Fruit fly (Drosophila melanogaster) whole organism, pupa: ENCODE data around the gene tna.

Experiments
- CG10348 ChIP-seq: fragments of 200-800 bp; sonication (Bioruptor generic); IDR thresholded peaks from 2 replicates; pipeline ENCODE4 v1.3.6; 2022; ENCODE audit warnings: missing biosample characterization, missing genetic modification characterization
- CG12605 ChIP-seq: fragments of 200-800 bp; sonication (Bioruptor generic); IDR thresholded peaks from 2 replicates; pipeline ENCODE4 v1.3.6; 2022; ENCODE audit warnings: missing biosample characterization, missing genetic modification characterization
- CG13204 ChIP-seq: fragments of 200-800 bp; sonication (Bioruptor generic); optimal IDR thresholded peaks from 2 replicates; lab custom pipeline; 2018; ENCODE audit warnings: missing biosample characterization, mild to moderate bottlenecking, missing genetic modification characterization, moderate library complexity
- CG14655 ChIP-seq: fragments of 200-800 bp; sonication (Bioruptor generic); optimal IDR thresholded peaks from 3 replicates; lab custom pipeline; 2017; ENCODE audit warnings: mild to moderate bottlenecking, missing biosample characterization, missing genetic modification reagents, missing genetic modification characterization
- CG15710 ChIP-seq: fragments of 200-800 bp; sonication (Bioruptor generic); optimal IDR thresholded peaks from 2 replicates; lab custom pipeline; 2018; ENCODE audit warnings: missing biosample characterization, mild to moderate bottlenecking, missing genetic modification characterization, moderate library complexity
- CG17806 ChIP-seq: fragments of 200-800 bp; sonication (Bioruptor generic); optimal IDR thresholded peaks from 2 replicates; lab custom pipeline; 2018; ENCODE audit warnings: missing biosample characterization, mild to moderate bottlenecking, missing genetic modification characterization, moderate library complexity
- CG32121 ChIP-seq: fragments of 200-800 bp; sonication (Bioruptor generic); IDR thresholded peaks from 2 replicates; pipeline ENCODE4 v1.3.6; 2022; ENCODE audit warnings: missing biosample characterization, missing genetic modification characterization
- CG8301 ChIP-seq: fragments of 200-800 bp; sonication (Bioruptor generic); optimal IDR thresholded peaks from 2 replicates; lab custom pipeline; 2018; ENCODE audit warnings: missing biosample characterization, mild to moderate bottlenecking, missing genetic modification characterization
- CG9948 ChIP-seq: fragments of 200-800 bp; sonication (Bioruptor generic); optimal IDR thresholded peaks from 2 replicates; lab custom pipeline; 2018; ENCODE audit warnings: missing biosample characterization, mild to moderate bottlenecking, missing genetic modification characterization, moderate library complexity
- D1 ChIP-seq: fragments of 200-800 bp; sonication (Bioruptor generic); optimal IDR thresholded peaks from 2 replicates; lab custom pipeline; 2018; ENCODE audit warnings: missing biosample characterization, mild to moderate bottlenecking, missing genetic modification characterization, moderate library complexity
- EcR ChIP-seq: fragments of 200-800 bp; sonication (Bioruptor generic); optimal IDR thresholded peaks from 3 replicates; lab custom pipeline; 2019; ENCODE audit warnings: missing biosample characterization, missing genetic modification characterization, mild to moderate bottlenecking, moderate library complexity, missing genetic modification reagents
- Snoo ChIP-seq: fragments of 200-800 bp; sonication (Bioruptor generic); optimal IDR thresholded peaks from 3 replicates; lab custom pipeline; 2017; ENCODE audit warnings: missing biosample characterization, mild to moderate bottlenecking, missing genetic modification characterization, inconsistent platforms
- fd96Ca ChIP-seq: fragments of 200-800 bp; sonication (Bioruptor generic); IDR thresholded peaks from 3 replicates; pipeline ENCODE4 v1.3.6; 2022; ENCODE audit warnings: missing biosample characterization, missing genetic modification characterization
- rn ChIP-seq: fragments of 200-800 bp; sonication (Bioruptor generic); IDR thresholded peaks from 2 replicates; pipeline ENCODE4 v1.3.6; 2022; ENCODE audit warnings: missing biosample characterization, missing genetic modification characterization

DNA sequence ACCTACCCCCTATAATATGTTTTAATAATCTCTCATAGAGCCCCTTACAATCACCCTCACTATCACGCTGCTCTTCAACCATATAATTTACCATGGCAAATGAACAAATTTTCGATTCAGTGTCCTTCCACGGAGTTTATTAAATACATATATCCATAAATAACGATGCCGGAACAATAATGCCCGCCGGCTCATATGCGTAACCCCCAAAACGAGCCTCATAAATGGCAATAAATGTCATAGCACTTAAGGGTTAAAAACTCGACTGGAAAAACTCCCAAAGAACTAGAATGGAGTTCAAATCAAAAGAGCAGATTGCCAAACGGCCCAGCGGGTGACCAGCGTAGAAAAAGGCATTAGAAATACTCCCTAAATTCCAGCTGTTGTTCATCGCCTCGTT lies 5.5 kb downstream of the tna start:
- no peak for TF ChIP-seq Snoo
- TF ChIP-seq CG10348: no peak
- TF ChIP-seq CG15710 (tag; lab: Kevin White, UChicago): no peak
- no peak for TF ChIP-seq CG17806 (tag; lab: Kevin White, UChicago)
- TF ChIP-seq CG32121 (GFP tag; lab: Robert Waterston, UW): no peak
- TF ChIP-seq CG8301: no peak
- no peak for TF ChIP-seq D1
- TF ChIP-seq CG13204 (GFP tag; lab: Kevin White, UChicago): no peak
- TF ChIP-seq fd96Ca (GFP tag; lab: Robert Waterston, UW): no peak
- TF ChIP-seq CG14655 (GFP tag; lab: Kevin White, UChicago): no peak
- TF ChIP-seq CG12605 (GFP tag; lab: Robert Waterston, UW): no peak
- TF ChIP-seq EcR: no peak
- no peak for TF ChIP-seq rn (GFP tag; lab: Robert Waterston, UW)
- TF ChIP-seq CG9948 (tag; lab: Kevin White, UChicago): no peak
